Worm (Caenorhabditis elegans) whole organism, young adult: ENCODE measurements around the gene rps-3.

ENCODE experiments used
- D2030.7 ChIP-seq: fragments of 200-800 bp; sonication (Bioruptor generic); IDR thresholded peaks from 2 replicates; pipeline ENCODE4 v1.3.6; 2022; ENCODE audit warnings: missing genetic modification reagents, missing genetic modification characterization, missing compliant biosample characterization
- F37B4.10 ChIP-seq: fragments of 200-800 bp; sonication (Bioruptor generic); IDR thresholded peaks from 2 replicates; pipeline ENCODE4 v1.3.6; 2022; ENCODE audit warnings: missing genetic modification characterization, missing compliant biosample characterization
- F52B5.7 ChIP-seq: sonication (generic microtip); optimal IDR thresholded peaks from 2 replicates; lab custom pipeline; 2016; ENCODE audit warnings: mild to moderate bottlenecking, missing genetic modification characterization, missing compliant biosample characterization
- T07F8.4 ChIP-seq: sonication (generic microtip); optimal IDR thresholded peaks from 2 replicates; lab custom pipeline; 2016; ENCODE audit warnings: mild to moderate bottlenecking, missing genetic modification characterization, moderate library complexity, missing compliant biosample characterization
- Y56A3A.18 ChIP-seq: fragments of 200-800 bp; sonication (Bioruptor generic); IDR thresholded peaks from 2 replicates; pipeline ENCODE4 v1.3.6; 2022; ENCODE audit warnings: missing genetic modification reagents, missing genetic modification characterization, missing compliant biosample characterization
- Y95B8A.8 ChIP-seq: fragments of 200-800 bp; sonication (Bioruptor generic); IDR thresholded peaks from 2 replicates; pipeline ENCODE4 v1.3.6; 2022; ENCODE audit warnings: missing genetic modification reagents, missing genetic modification characterization, missing compliant biosample characterization
- ZK185.1 ChIP-seq: sonication (generic microtip); optimal IDR thresholded peaks from 2 replicates; lab custom pipeline; 2016; ENCODE audit warnings: mild to moderate bottlenecking, missing genetic modification characterization, missing compliant biosample characterization; ENCODE audit not compliant: poor library complexity, severe bottlenecking
- akir-1 ChIP-seq: fragments of 200-800 bp; sonication (Bioruptor generic); optimal IDR thresholded peaks from 2 replicates; lab custom pipeline; 2018; ENCODE audit warnings: mild to moderate bottlenecking, missing genetic modification characterization, moderate library complexity, missing compliant biosample characterization
- ama-1 ChIP-seq, 3 experiments: fragments of 150-350 bp in 1 of 3; sonication (generic microtip) in 2 of 3; optimal IDR thresholded peaks; 2 replicates each; lab custom pipeline; 2014 to 2018; ENCODE audit warnings: missing biosample characterization in 2 of 3, missing genetic modification characterization in 2 of 3, missing genetic modification reagents in 2 of 3
- aptf-2 ChIP-seq: fragments of 200-800 bp; sonication (Bioruptor generic); conservative IDR thresholded peaks from 2 replicates; pipeline ENCODE4 v1.3.6; 2022; ENCODE audit warnings: missing genetic modification reagents, missing genetic modification characterization, missing compliant biosample characterization
- athp-1 ChIP-seq: sonication (generic microtip); optimal IDR thresholded peaks from 2 replicates; lab custom pipeline; 2017; ENCODE audit warnings: mild to moderate bottlenecking, missing genetic modification characterization, missing compliant biosample characterization
- ccch-3 ChIP-seq: fragments of 200-800 bp; sonication (Bioruptor generic); optimal IDR thresholded peaks from 2 replicates; lab custom pipeline; 2018; ENCODE audit warnings: mild to moderate bottlenecking, missing genetic modification characterization, missing compliant biosample characterization
- cebp-1 ChIP-seq, 2 experiments: fragments of 200-800 bp in 1 of 2; sonication (Bioruptor generic) in 1 of 2; sonication (generic microtip) in 1 of 2; IDR thresholded peaks in 1 of 2; optimal IDR thresholded peaks in 1 of 2; 2 replicates each; pipeline versions ENCODE4 v1.3.6 to Lab custom; 2017 to 2022; ENCODE audit warnings: missing compliant biosample characterization in 2 of 2, missing genetic modification characterization in 2 of 2, mild to moderate bottlenecking in 1 of 2, missing genetic modification reagents in 1 of 2, moderate library complexity in 1 of 2
- cebp-2 ChIP-seq: fragments of 200-800 bp; sonication (Bioruptor generic); IDR thresholded peaks from 2 replicates; pipeline ENCODE4 v1.3.6; 2022; ENCODE audit warnings: missing genetic modification characterization, missing compliant biosample characterization
- ceh-100 ChIP-seq: fragments of 200-800 bp; sonication (Bioruptor generic); IDR thresholded peaks from 2 replicates; pipeline ENCODE4 v1.3.6; 2022; ENCODE audit warnings: missing genetic modification reagents, missing genetic modification characterization, missing compliant biosample characterization
- ceh-79 ChIP-seq: sonication (generic microtip); optimal IDR thresholded peaks from 2 replicates; lab custom pipeline; 2017; ENCODE audit warnings: mild to moderate bottlenecking, missing genetic modification characterization, missing compliant biosample characterization
- dpl-1 ChIP-seq: fragments of 150-350 bp; optimal IDR thresholded peaks from 2 replicates; lab custom pipeline; 2014; ENCODE audit warnings: missing biosample characterization, missing genetic modification reagents, missing genetic modification characterization
- ekl-4 ChIP-seq: fragments of 200-800 bp; sonication (Bioruptor generic); IDR thresholded peaks from 2 replicates; pipeline ENCODE4 v1.3.6; 2022; ENCODE audit warnings: missing genetic modification reagents, missing genetic modification characterization, missing compliant biosample characterization
- him-1 ChIP-seq: sonication (generic microtip); optimal IDR thresholded peaks from 2 replicates; lab custom pipeline; 2016; ENCODE audit warnings: missing genotype, missing genetic modification reagents, missing genetic modification characterization, missing compliant biosample characterization
- let-526 ChIP-seq: fragments of 200-800 bp; sonication (Bioruptor generic); IDR thresholded peaks from 2 replicates; pipeline ENCODE4 v1.3.6; 2022; ENCODE audit warnings: missing genetic modification reagents, missing genetic modification characterization, missing compliant biosample characterization
- lin-40 ChIP-seq: sonication (generic microtip); optimal IDR thresholded peaks from 2 replicates; lab custom pipeline; 2016; ENCODE audit warnings: missing genetic modification characterization, mild to moderate bottlenecking, missing compliant biosample characterization, missing genotype, missing genetic modification reagents
- lsl-1 ChIP-seq: fragments of 200-800 bp; sonication (Bioruptor generic); optimal IDR thresholded peaks from 2 replicates; lab custom pipeline; 2018; ENCODE audit warnings: mild to moderate bottlenecking, missing genetic modification characterization, moderate library complexity, missing compliant biosample characterization
- madf-10 ChIP-seq: sonication (generic microtip); optimal IDR thresholded peaks from 2 replicates; lab custom pipeline; 2016; ENCODE audit warnings: mild to moderate bottlenecking, missing genetic modification characterization, missing compliant biosample characterization
- madf-6 ChIP-seq: fragments of 200-800 bp; sonication (Bioruptor generic); IDR thresholded peaks from 2 replicates; pipeline ENCODE4 v1.3.6; 2022; ENCODE audit warnings: missing genetic modification reagents, missing genetic modification characterization, missing compliant biosample characterization
- mes-4 ChIP-seq: sonication (generic microtip); optimal IDR thresholded peaks from 2 replicates; lab custom pipeline; 2016; ENCODE audit warnings: missing genotype, missing genetic modification characterization, missing compliant biosample characterization
- nfya-1 ChIP-seq: sonication (generic microtip); optimal IDR thresholded peaks from 2 replicates; lab custom pipeline; 2017; ENCODE audit warnings: antibody characterized with exemption, missing compliant biosample characterization, missing genetic modification characterization, borderline replicate concordance; ENCODE audit not compliant: insufficient read depth
- nfyb-1 ChIP-seq: fragments of 200-800 bp; sonication (Bioruptor generic); IDR thresholded peaks from 2 replicates; pipeline ENCODE4 v1.3.6; 2022; ENCODE audit warnings: missing genetic modification reagents, missing genetic modification characterization, missing compliant biosample characterization
- nhr-120 ChIP-seq: fragments of 200-800 bp; sonication (Bioruptor generic); IDR thresholded peaks from 2 replicates; pipeline ENCODE4 v1.3.6; 2022; ENCODE audit warnings: missing genetic modification characterization, missing compliant biosample characterization
- nhr-27 ChIP-seq: fragments of 200-800 bp; sonication (Bioruptor generic); optimal IDR thresholded peaks from 2 replicates; lab custom pipeline; 2018; ENCODE audit warnings: mild to moderate bottlenecking, missing genetic modification characterization, moderate library complexity, missing compliant biosample characterization
- pbrm-1 ChIP-seq: fragments of 200-800 bp; sonication (Bioruptor generic); IDR thresholded peaks from 2 replicates; pipeline ENCODE4 v1.3.6; 2022; ENCODE audit warnings: missing genetic modification reagents, missing genetic modification characterization, missing compliant biosample characterization
- repo-1 ChIP-seq: sonication (generic microtip); optimal IDR thresholded peaks from 2 replicates; lab custom pipeline; 2017; ENCODE audit warnings: mild to moderate bottlenecking, missing genetic modification characterization, missing compliant biosample characterization
- rpc-1 ChIP-seq, 2 experiments: fragments of 150-350 bp in 1 of 2; sonication (generic microtip) in 1 of 2; optimal IDR thresholded peaks; 2 replicates each; lab custom pipeline; 2014 to 2018; ENCODE audit warnings: missing biosample characterization in 1 of 2, missing genetic modification characterization in 1 of 2, missing genetic modification reagents in 1 of 2, missing genotype in 1 of 2
- sdz-38 ChIP-seq: sonication (generic microtip); optimal IDR thresholded peaks from 2 replicates; lab custom pipeline; 2016; ENCODE audit warnings: missing genotype, missing genetic modification characterization, missing compliant biosample characterization
- sea-2 ChIP-seq: fragments of 200-800 bp; sonication (Bioruptor generic); IDR thresholded peaks from 2 replicates; pipeline ENCODE4 v1.3.6; 2022; ENCODE audit warnings: missing genetic modification characterization, missing compliant biosample characterization
- snpc-1.1 ChIP-seq: sonication (generic microtip); optimal IDR thresholded peaks from 2 replicates; lab custom pipeline; 2017; ENCODE audit warnings: missing genetic modification characterization, mild to moderate bottlenecking, missing compliant biosample characterization, antibody characterized with exemption, moderate library complexity, missing genotype, missing genetic modification reagents; ENCODE audit not compliant: insufficient read depth
- snpc-4 ChIP-seq, 5 experiments: fragments of 150-350 bp in 1 of 5; sonication (generic microtip) in 4 of 5; optimal IDR thresholded peaks; 2 replicates each; lab custom pipeline; 2014 to 2018; ENCODE audit warnings: missing genetic modification characterization in 5 of 5, missing biosample characterization in 3 of 5, antibody characterized with exemption in 2 of 5, mild to moderate bottlenecking in 2 of 5, missing compliant biosample characterization in 2 of 5, missing genotype in 2 of 5, moderate library complexity in 2 of 5, missing genetic modification reagents in 1 of 5
- tbx-9 ChIP-seq: sonication (generic microtip); optimal IDR thresholded peaks from 2 replicates; lab custom pipeline; 2016; ENCODE audit warnings: borderline replicate concordance, missing genetic modification characterization, inconsistent platforms, missing compliant biosample characterization
- tlf-1 ChIP-seq: fragments of 200-800 bp; sonication (Bioruptor generic); optimal IDR thresholded peaks from 2 replicates; lab custom pipeline; 2018; ENCODE audit warnings: mild to moderate bottlenecking, missing genetic modification characterization, missing compliant biosample characterization
- ztf-18 ChIP-seq: sonication (generic microtip); optimal IDR thresholded peaks from 2 replicates; lab custom pipeline; 2016; ENCODE audit warnings: missing genotype, mild to moderate bottlenecking, missing genetic modification characterization, missing compliant biosample characterization
- ztf-6 ChIP-seq: fragments of 200-800 bp; sonication (Bioruptor generic); IDR thresholded peaks from 2 replicates; pipeline ENCODE4 v1.3.6; 2022; ENCODE audit warnings: missing genetic modification reagents, missing genetic modification characterization, missing compliant biosample characterization

Gene rps-3

ce11 chrIII:6164253-6164971 is 42.2 kb upstream of the rps-3 start, which contains the start of gene F42A10.9:
F42A10.9 (plus strand) TSS chrIII:6164573.
- TF ChIP-seq ekl-4 (GFP tag; lab: Robert Waterston, UW): peak; percentile 42; the same call in 1 of the 2 replicates
- TF ChIP-seq mes-4: no peak
- TF ChIP-seq Y56A3A.18 (GFP tag; lab: Robert Waterston, UW): no peak
- peak; percentile 35 for TF ChIP-seq ama-1 (optimal IDR thresholded peaks at IDR 0.05; lab: Kevin White, UChicago)
- peak in 1 of 2 experiments; percentile 2 for TF ChIP-seq ama-1 (GFP tag; optimal IDR thresholded peaks at IDR 0.05; lab: Kevin White, UChicago)
- TF ChIP-seq athp-1 (tag; lab: Kevin White, UChicago): peak; percentile 59
- TF ChIP-seq cebp-1 (GFP tag; IDR thresholded peaks at IDR 0.05; lab: Robert Waterston, UW): no peak
- peak; percentile 59 for TF ChIP-seq cebp-1 (tag; optimal IDR thresholded peaks at IDR 0.05; lab: Kevin White, UChicago)
- no peak for TF ChIP-seq ccch-3
- no peak for TF ChIP-seq akir-1 (GFP tag; lab: Kevin White, UChicago)
- TF ChIP-seq madf-6: no peak
- TF ChIP-seq ztf-6: no peak
- peak; percentile 5 for TF ChIP-seq him-1 (tag; lab: Kevin White, UChicago)
- TF ChIP-seq lsl-1 (GFP tag; lab: Kevin White, UChicago): no peak
- TF ChIP-seq cebp-2 (GFP tag; lab: Robert Waterston, UW): no peak
- 0 out of 2 replicates have a peak, but pooled peaks have one; percentile 42 for TF ChIP-seq nhr-120 (GFP tag; lab: Robert Waterston, UW)
- peak; percentile 11 for TF ChIP-seq lin-40 (tag; lab: Kevin White, UChicago)
- TF ChIP-seq tbx-9 (tag; lab: Kevin White, UChicago): no peak
- TF ChIP-seq sdz-38 (tag; lab: Kevin White, UChicago): no peak
- TF ChIP-seq nfyb-1: 0 out of 2 replicates have a peak, but pooled peaks have one; percentile 46
- no peak for TF ChIP-seq sea-2
- TF ChIP-seq T07F8.4 (tag; lab: Kevin White, UChicago): peak; percentile 9
- TF ChIP-seq pbrm-1 (GFP tag; lab: Robert Waterston, UW): peak; percentile 38; the same call in 1 of the 2 replicates
- no peak for TF ChIP-seq ceh-100 (GFP tag; lab: Robert Waterston, UW)
- TF ChIP-seq nfya-1: no peak
- TF ChIP-seq snpc-4 (GFP tag; optimal IDR thresholded peaks at IDR 0.05; lab: Kevin White, UChicago): no peak
- peak in 1 of 4 experiments; percentile 36 for TF ChIP-seq snpc-4 (tag; optimal IDR thresholded peaks at IDR 0.05; lab: Kevin White, UChicago)
- no peak for TF ChIP-seq snpc-1.1
- TF ChIP-seq madf-10 (tag; lab: Kevin White, UChicago): no peak
- peak; percentile 55 for TF ChIP-seq F52B5.7
- TF ChIP-seq D2030.7 (GFP tag; lab: Robert Waterston, UW): no peak
- TF ChIP-seq rpc-1 (optimal IDR thresholded peaks at IDR 0.05; lab: Kevin White, UChicago): no peak
- no peak for TF ChIP-seq rpc-1 (tag; optimal IDR thresholded peaks at IDR 0.05; lab: Kevin White, UChicago)
- peak; percentile 49 for TF ChIP-seq repo-1 (tag; lab: Kevin White, UChicago)
- peak; percentile 20 for TF ChIP-seq ztf-18 (tag; lab: Kevin White, UChicago)
- no peak for TF ChIP-seq F37B4.10 (GFP tag; lab: Robert Waterston, UW)
- no peak for TF ChIP-seq dpl-1
- no peak for TF ChIP-seq ceh-79 (tag; lab: Kevin White, UChicago)
- no peak for TF ChIP-seq let-526 (GFP tag; lab: Robert Waterston, UW)
- peak; percentile 47 for TF ChIP-seq tlf-1 (GFP tag; lab: Kevin White, UChicago)
- TF ChIP-seq ZK185.1 (tag; lab: Kevin White, UChicago): peak; percentile 16
- no peak for TF ChIP-seq Y95B8A.8 (GFP tag; lab: Robert Waterston, UW)
- TF ChIP-seq aptf-2 (GFP tag; lab: Robert Waterston, UW): no peak
- no peak for TF ChIP-seq nhr-27 (tag; lab: Kevin White, UChicago)
